Fruit fly (Drosophila melanogaster) Kc167 (cell line): Measurements from ENCODE around the gene nAChRalpha3.

Experiments
- Myc ChIP-seq: fragments of >200 bp; optimal IDR thresholded peaks from 2 replicates; lab custom pipeline; 2017; ENCODE audit warnings: missing external identifiers
- Sin3A ChIP-seq: fragments of >200 bp; optimal IDR thresholded peaks from 2 replicates; lab custom pipeline; 2018; ENCODE audit warnings: missing external identifiers
- h ChIP-seq: fragments of >200 bp; optimal IDR thresholded peaks from 3 replicates; lab custom pipeline; 2018; ENCODE audit warnings: missing external identifiers
- insv ChIP-seq: fragments of >200 bp; optimal IDR thresholded peaks from 3 replicates; lab custom pipeline; 2018; ENCODE audit warnings: missing external identifiers
- psq ChIP-seq: fragments of >200 bp; optimal IDR thresholded peaks from 2 replicates; lab custom pipeline; 2017; ENCODE audit warnings: missing external identifiers
- ttk ChIP-seq: sonication (Bioruptor generic); optimal IDR thresholded peaks from 2 replicates; lab custom pipeline; 2017; ENCODE audit warnings: missing external identifiers

nAChRalpha3 gene

dm6 chrX:8243251-8243650 is 123.7 kb downstream of the nAChRalpha3 start:
- TF ChIP-seq Sin3A (no peak), ttk (no peak), psq (lab: Kevin White, UChicago) (no peak), insv (lab: Kevin White, UChicago) (no peak)

dm6 chrX:8242298-8242697 is 124.7 kb downstream of the nAChRalpha3 start, which contains the start of gene Trxr1:
Gene Trxr1, plus strand, starts transcription at chrX:8242528.
- TF ChIP-seq insv (lab: Kevin White, UChicago) (no peak), psq (lab: Kevin White, UChicago) (no peak), Sin3A (no peak), Myc (lab: Kevin White, UChicago) (no peak), ttk (no peak), h (lab: Kevin White, UChicago) (no peak)

- TF ChIP-seq h (lab: Kevin White, UChicago), result no peak
- TF ChIP-seq ttk, result no peak
- TF ChIP-seq insv (lab: Kevin White, UChicago), result no peak
- no peak for TF ChIP-seq Sin3A
- no peak for TF ChIP-seq Myc (lab: Kevin White, UChicago)
- no peak for TF ChIP-seq psq (lab: Kevin White, UChicago)
Measured at dm6 chrX:8240431-8240830, 126.5 kb downstream of the nAChRalpha3 start, which contains the start of gene CG2147. Gene CG2147, plus strand, starts transcription at chrX:8240684.

dm6 chrX:8233915-8234565 is 132.9 kb downstream of the nAChRalpha3 start:
- TF ChIP-seq insv (lab: Kevin White, UChicago) (no peak), Myc (lab: Kevin White, UChicago) (no peak), Sin3A (no peak), ttk (no peak), h (lab: Kevin White, UChicago) (no peak), psq (lab: Kevin White, UChicago) (no peak)

dm6 chrX:8233167-8233566 is 133.8 kb downstream of the nAChRalpha3 start:
- no peak for TF ChIP-seq psq (lab: Kevin White, UChicago)

- TF ChIP-seq Myc (lab: Kevin White, UChicago), result no peak
Measured at dm6 chrX:8231241-8232028, 135.5 kb downstream of the nAChRalpha3 start.

- TF ChIP-seq psq (lab: Kevin White, UChicago) (no peak), Sin3A (no peak), insv (lab: Kevin White, UChicago) (no peak), Myc (lab: Kevin White, UChicago) (no peak), ttk (no peak), h (lab: Kevin White, UChicago) (no peak)
Measured at dm6 chrX:8229918-8230699, 136.9 kb downstream of the nAChRalpha3 start.

- TF ChIP-seq Myc (lab: Kevin White, UChicago) (no peak), h (lab: Kevin White, UChicago) (no peak), insv (lab: Kevin White, UChicago) (no peak), ttk (no peak), psq (lab: Kevin White, UChicago) (no peak), Sin3A (no peak)
Measured at dm6 chrX:8227942-8228341, 139.0 kb downstream of the nAChRalpha3 start.
